Worm (Caenorhabditis elegans) whole organism, L4 larva: Measurements from ENCODE around the gene Y97E10AR.6.
A peak's percentile ranks its signal among the peaks of the same experiment; 100 is the strongest.

ENCODE experiments used
- D1046.2 ChIP-seq: fragments of 200-800 bp; sonication (Bioruptor generic); IDR thresholded peaks from 2 replicates; pipeline ENCODE4 v1.3.6; 2022; ENCODE audit warnings: missing genetic modification characterization, missing compliant biosample characterization
- F44E2.7 ChIP-seq: fragments of 200-800 bp; sonication (Bioruptor generic); IDR thresholded peaks from 2 replicates; pipeline ENCODE4 v2.1.2; 2022; ENCODE audit warnings: missing genetic modification characterization, missing compliant biosample characterization
- T26A8.4 ChIP-seq: fragments of 200-800 bp; sonication (Bioruptor generic); IDR thresholded peaks from 2 replicates; pipeline ENCODE4 v1.3.6; 2022; ENCODE audit warnings: missing genetic modification characterization, missing compliant biosample characterization
- Y75B8A.6 ChIP-seq: fragments of 200-800 bp; sonication (Bioruptor generic); IDR thresholded peaks from 2 replicates; pipeline ENCODE4 v1.3.6; 2022; ENCODE audit warnings: missing genetic modification reagents, missing genetic modification characterization, missing compliant biosample characterization
- ZK546.5 ChIP-seq, 2 experiments: sonication (generic microtip); optimal IDR thresholded peaks; 2 replicates each; lab custom pipeline; 2017; ENCODE audit warnings: missing biosample characterization in 2 of 2, missing genetic modification characterization in 2 of 2
- aha-1 ChIP-seq: fragments of 150-350 bp; peaks from one replicate; lab custom pipeline; 2014; ENCODE audit warnings: missing biosample characterization, missing genetic modification characterization
- aly-2 ChIP-seq: sonication (generic microtip); optimal IDR thresholded peaks from 2 replicates; lab custom pipeline; 2018; ENCODE audit warnings: missing biosample characterization, missing genetic modification characterization
- arid-1 ChIP-seq: fragments of 200-800 bp; sonication (Bioruptor generic); conservative IDR thresholded peaks from 2 replicates; pipeline ENCODE4 v1.3.6; 2022; ENCODE audit warnings: missing genetic modification reagents, missing genetic modification characterization, missing compliant biosample characterization
- attf-4 ChIP-seq: sonication (generic microtip); optimal IDR thresholded peaks from 3 replicates; lab custom pipeline; 2017; ENCODE audit warnings: missing biosample characterization, missing genetic modification characterization
- ceh-20 ChIP-seq: fragments of 200-800 bp; sonication (Bioruptor generic); IDR thresholded peaks from 2 replicates; pipeline ENCODE4 v1.3.6; 2022; ENCODE audit warnings: missing genetic modification reagents, missing genetic modification characterization, missing compliant biosample characterization
- ceh-82 ChIP-seq: sonication (generic microtip); optimal IDR thresholded peaks from 2 replicates; lab custom pipeline; 2017; ENCODE audit warnings: missing biosample characterization, missing genetic modification characterization
- ces-1 ChIP-seq: fragments of 150-350 bp; sonication (generic microtip); optimal IDR thresholded peaks from 4 replicates; lab custom pipeline; 2014; ENCODE audit warnings: missing biosample characterization, missing genetic modification reagents, missing genetic modification characterization
- cey-2 ChIP-seq: sonication (generic microtip); optimal IDR thresholded peaks from 3 replicates; lab custom pipeline; 2017; ENCODE audit warnings: missing genetic modification characterization, mild to moderate bottlenecking, missing compliant biosample characterization, antibody characterized with exemption, borderline replicate concordance; ENCODE audit not compliant: insufficient read depth
- ctbp-1 ChIP-seq: fragments of 200-800 bp; sonication (Bioruptor generic); IDR thresholded peaks from 2 replicates; pipeline ENCODE4 v1.3.6; 2022; ENCODE audit warnings: missing genetic modification reagents, missing genetic modification characterization, missing compliant biosample characterization
- daf-8 ChIP-seq: fragments of 200-800 bp; sonication (Bioruptor generic); IDR thresholded peaks from 2 replicates; pipeline ENCODE4 v1.3.6; 2022; ENCODE audit warnings: missing genetic modification characterization, missing compliant biosample characterization
- dmd-6 ChIP-seq: fragments of 200-800 bp; sonication (Bioruptor generic); IDR thresholded peaks from 2 replicates; pipeline ENCODE4 v1.3.6; 2022; ENCODE audit warnings: missing genetic modification reagents, missing genetic modification characterization, missing compliant biosample characterization
- dmd-8 ChIP-seq: fragments of 200-800 bp; sonication (Bioruptor generic); IDR thresholded peaks from 2 replicates; pipeline ENCODE4 v1.3.6; 2022; ENCODE audit warnings: missing genetic modification characterization, missing compliant biosample characterization
- dpl-1 ChIP-seq: fragments of 150-350 bp; optimal IDR thresholded peaks from 2 replicates; lab custom pipeline; 2014; ENCODE audit warnings: missing biosample characterization, missing genetic modification reagents, missing genetic modification characterization
- dve-1 ChIP-seq: sonication (generic microtip); optimal IDR thresholded peaks from 2 replicates; lab custom pipeline; 2017; ENCODE audit warnings: antibody characterized with exemption, mild to moderate bottlenecking, missing genetic modification characterization, missing compliant biosample characterization; ENCODE audit not compliant: insufficient read depth
- fkh-10 ChIP-seq: fragments of 150-350 bp; optimal IDR thresholded peaks from 2 replicates; lab custom pipeline; 2014; ENCODE audit warnings: missing biosample characterization, missing genetic modification reagents, missing genetic modification characterization
- fos-1 ChIP-seq: fragments of 150-350 bp; optimal IDR thresholded peaks from 2 replicates; lab custom pipeline; 2014; ENCODE audit warnings: missing biosample characterization, missing genetic modification characterization
- gei-8 ChIP-seq: fragments of 200-800 bp; sonication (Bioruptor generic); optimal IDR thresholded peaks from 2 replicates; lab custom pipeline; 2018; ENCODE audit warnings: mild to moderate bottlenecking, missing genetic modification characterization, missing compliant biosample characterization
- lin-13 ChIP-seq: fragments of 150-350 bp; optimal IDR thresholded peaks from 2 replicates; lab custom pipeline; 2014; ENCODE audit warnings: missing biosample characterization, missing genetic modification reagents, missing genetic modification characterization
- lir-3 ChIP-seq: sonication (generic microtip); optimal IDR thresholded peaks from 2 replicates; lab custom pipeline; 2016; ENCODE audit warnings: mild to moderate bottlenecking, missing genetic modification characterization, missing compliant biosample characterization
- lsy-2 ChIP-seq, 2 experiments: fragments of 150-350 bp in 1 of 2; sonication (generic microtip) in 1 of 2; optimal IDR thresholded peaks; 2 replicates each; lab custom pipeline; 2014 to 2017; ENCODE audit warnings: missing biosample characterization in 2 of 2, missing genetic modification characterization in 2 of 2
- madf-5 ChIP-seq, 2 experiments: fragments of 200-800 bp; sonication (Bioruptor generic); IDR thresholded peaks; 2 replicates each; pipeline ENCODE4 v1.3.6; 2022; ENCODE audit warnings: missing compliant biosample characterization in 2 of 2, missing genetic modification characterization in 2 of 2
- madf-9 ChIP-seq: fragments of 200-800 bp; sonication (Bioruptor generic); conservative IDR thresholded peaks from 2 replicates; pipeline ENCODE4 v1.3.6; 2022; ENCODE audit warnings: missing genetic modification reagents, missing genetic modification characterization, missing compliant biosample characterization
- mdt-29 ChIP-seq: fragments of 200-800 bp; sonication (Bioruptor generic); IDR thresholded peaks from 2 replicates; pipeline ENCODE4 v1.3.6; 2022; ENCODE audit warnings: missing genetic modification reagents, missing genetic modification characterization, missing compliant biosample characterization
- mep-1 ChIP-seq: fragments of 150-350 bp; sonication (generic microtip); optimal IDR thresholded peaks from 3 replicates; lab custom pipeline; 2014; ENCODE audit warnings: missing biosample characterization, missing genetic modification characterization
- mes-2 ChIP-seq: sonication (generic microtip); optimal IDR thresholded peaks from 2 replicates; lab custom pipeline; 2016; ENCODE audit warnings: missing genotype, mild to moderate bottlenecking, missing genetic modification characterization, missing compliant biosample characterization; ENCODE audit not compliant: poor library complexity, severe bottlenecking
- mxl-2 ChIP-seq: fragments of 200-800 bp; sonication (Bioruptor generic); conservative IDR thresholded peaks from 2 replicates; pipeline ENCODE4 v1.3.6; 2022; ENCODE audit warnings: missing genetic modification reagents, missing genetic modification characterization, missing compliant biosample characterization
- mxl-3 ChIP-seq: fragments of 200-800 bp; sonication (Bioruptor generic); optimal IDR thresholded peaks from 2 replicates; lab custom pipeline; 2018; ENCODE audit warnings: mild to moderate bottlenecking, missing genetic modification characterization, missing compliant biosample characterization
- nhr-10 ChIP-seq: fragments of 150-350 bp; optimal IDR thresholded peaks from 2 replicates; lab custom pipeline; 2014; ENCODE audit warnings: missing biosample characterization, missing genetic modification characterization
- nhr-11 ChIP-seq: fragments of 150-350 bp; optimal IDR thresholded peaks from 2 replicates; lab custom pipeline; 2014; ENCODE audit warnings: missing biosample characterization, missing genetic modification characterization
- nhr-41 ChIP-seq: fragments of 200-800 bp; sonication (Bioruptor generic); IDR thresholded peaks from 2 replicates; pipeline ENCODE4 v1.3.6; 2022; ENCODE audit warnings: missing genetic modification reagents, missing genetic modification characterization, missing compliant biosample characterization
- nhr-42 ChIP-seq: fragments of 200-800 bp; sonication (Bioruptor generic); IDR thresholded peaks from 2 replicates; pipeline ENCODE4 v1.3.6; 2022; ENCODE audit warnings: missing genetic modification characterization, missing compliant biosample characterization
- nhr-48 ChIP-seq: sonication (generic microtip); optimal IDR thresholded peaks from 2 replicates; lab custom pipeline; 2016; ENCODE audit warnings: mild to moderate bottlenecking, missing genetic modification characterization, missing compliant biosample characterization
- nhr-77 ChIP-seq: fragments of 150-350 bp; optimal IDR thresholded peaks from 2 replicates; lab custom pipeline; 2014; ENCODE audit warnings: missing biosample characterization, missing genetic modification characterization
- pha-4 ChIP-seq, 2 experiments: fragments of 150-350 bp in 1 of 2; fragments of 200-800 bp in 1 of 2; sonication (Bioruptor generic) in 1 of 2; IDR thresholded peaks in 1 of 2; optimal IDR thresholded peaks in 1 of 2; 2 replicates each; pipeline versions ENCODE4 v1.3.6 to Lab custom; 2014 to 2022; ENCODE audit warnings: missing genetic modification characterization in 2 of 2, missing genetic modification reagents in 2 of 2, missing biosample characterization in 1 of 2, missing compliant biosample characterization in 1 of 2
- php-3 ChIP-seq: fragments of 200-800 bp; sonication (Bioruptor generic); IDR thresholded peaks from 2 replicates; pipeline ENCODE4 v1.3.6; 2022; ENCODE audit warnings: missing genetic modification reagents, missing genetic modification characterization, missing compliant biosample characterization
- pqm-1 ChIP-seq: sonication (generic microtip); optimal IDR thresholded peaks from 2 replicates; lab custom pipeline; 2017; ENCODE audit warnings: missing biosample characterization, missing genetic modification characterization
- rbr-2 ChIP-seq: sonication (generic microtip); optimal IDR thresholded peaks from 2 replicates; lab custom pipeline; 2016; ENCODE audit warnings: missing genotype, missing genetic modification characterization, missing compliant biosample characterization
- set-16 ChIP-seq: fragments of 200-800 bp; sonication (Bioruptor generic); IDR thresholded peaks from 2 replicates; pipeline ENCODE4 v1.3.6; 2022; ENCODE audit warnings: missing genetic modification reagents, missing genetic modification characterization, missing compliant biosample characterization
- tra-1 ChIP-seq: fragments of 200-800 bp; sonication (Bioruptor generic); IDR thresholded peaks from 2 replicates; pipeline ENCODE4 v1.3.6; 2022; ENCODE audit warnings: missing genetic modification reagents, missing genetic modification characterization, missing compliant biosample characterization
- unc-39 ChIP-seq: sonication (generic microtip); optimal IDR thresholded peaks from 2 replicates; lab custom pipeline; 2017; ENCODE audit warnings: missing biosample characterization, missing genetic modification characterization
- unc-62 ChIP-seq, 3 experiments: fragments of 150-350 bp in 1 of 3; sonication (generic microtip); optimal IDR thresholded peaks in 2 of 3; peaks in 1 of 3; 1 replicate in 1 of 3; 2 replicates in 2 of 3; lab custom pipeline; 2014 to 2017; ENCODE audit warnings: missing biosample characterization in 3 of 3, missing genetic modification characterization in 3 of 3, missing genetic modification reagents in 3 of 3, missing genotype in 1 of 3
- vab-7 ChIP-seq: fragments of 200-800 bp; sonication (Bioruptor generic); IDR thresholded peaks from 2 replicates; pipeline ENCODE4 v1.3.6; 2022; ENCODE audit warnings: missing genetic modification reagents, missing genetic modification characterization, missing compliant biosample characterization
- zag-1 ChIP-seq: fragments of 150-350 bp; optimal IDR thresholded peaks from 2 replicates; lab custom pipeline; 2014; ENCODE audit warnings: missing biosample characterization, missing genetic modification characterization
- zip-11 ChIP-seq: fragments of 200-800 bp; sonication (Bioruptor generic); IDR thresholded peaks from 2 replicates; pipeline ENCODE4 v1.3.6; 2022; ENCODE audit warnings: missing genetic modification characterization, missing compliant biosample characterization
- ztf-11 ChIP-seq: fragments of 150-350 bp; optimal IDR thresholded peaks from 2 replicates; lab custom pipeline; 2014; ENCODE audit warnings: missing biosample characterization, missing genetic modification characterization

Y97E10AR.6 gene

ce11 chrV:8000929-8001513, 12.7 kb downstream of the Y97E10AR.6 start, which contains the start of gene Y97E10AR.1 (continued):
- TF ChIP-seq zip-11 (GFP tag; lab: Robert Waterston, UW) = no peak
- peak; percentile 58 for TF ChIP-seq nhr-11
- no peak for TF ChIP-seq ztf-11 (tag; lab: Kevin White, UChicago)
- peak; percentile 56; the same call in 1 of the 2 replicates for TF ChIP-seq pha-4 (GFP tag; IDR thresholded peaks at IDR 0.05; lab: Robert Waterston, UW)
- peak; percentile 39 for TF ChIP-seq pha-4 (tag; optimal IDR thresholded peaks at IDR 0.05; lab: Kevin White, UChicago)
- TF ChIP-seq madf-9 (GFP tag; lab: Robert Waterston, UW) = peak; percentile 40; the same call in 1 of the 2 replicates
- TF ChIP-seq unc-39 (tag; lab: Kevin White, UChicago) = no peak
- no peak for TF ChIP-seq nhr-42 (GFP tag; lab: Robert Waterston, UW)
- TF ChIP-seq ctbp-1 (GFP tag; lab: Robert Waterston, UW) = peak; percentile 83
- TF ChIP-seq fkh-10 = peak; percentile 39
- TF ChIP-seq nhr-41 (GFP tag; lab: Robert Waterston, UW) = peak; percentile 9; the same call in 1 of the 2 replicates
- TF ChIP-seq mdt-29 (GFP tag; lab: Robert Waterston, UW) = no peak
- no peak for TF ChIP-seq vab-7
- no peak for TF ChIP-seq ceh-20 (GFP tag; lab: Robert Waterston, UW)
- peak; percentile 86 for TF ChIP-seq nhr-48 (tag; lab: Kevin White, UChicago)
- TF ChIP-seq zag-1 (tag; lab: Kevin White, UChicago) = no peak
- no peak for TF ChIP-seq ZK546.5 (tag; optimal IDR thresholded peaks at IDR 0.05; lab: Kevin White, UChicago)
- no peak for TF ChIP-seq rbr-2 (tag; lab: Kevin White, UChicago)
- TF ChIP-seq nhr-77 (tag; lab: Kevin White, UChicago) = peak; percentile 76
- TF ChIP-seq D1046.2 (GFP tag; lab: Robert Waterston, UW) = no peak
- peak; percentile 86 for TF ChIP-seq gei-8 (GFP tag; lab: Kevin White, UChicago)
- no peak for TF ChIP-seq fos-1 (tag; lab: Kevin White, UChicago)
- no peak for TF ChIP-seq ces-1 (GFP tag; lab: Kevin White, UChicago)
- TF ChIP-seq Y75B8A.6 (GFP tag; lab: Robert Waterston, UW) = no peak
- TF ChIP-seq aha-1 (tag; lab: Kevin White, UChicago) = peak; percentile 99
- peak; percentile 73 for TF ChIP-seq dve-1
- no peak for TF ChIP-seq cey-2
- TF ChIP-seq unc-62 (GFP tag; optimal IDR thresholded peaks at IDR 0.05 in 1 of 2; lab: Kevin White, UChicago) = peak in 1 of 2 experiments; percentile 99
- TF ChIP-seq unc-62 (tag; optimal IDR thresholded peaks at IDR 0.05; lab: Kevin White, UChicago) = peak; percentile 37
- peak; percentile 84 for TF ChIP-seq mep-1
- no peak for TF ChIP-seq F44E2.7 (GFP tag; lab: Robert Waterston, UW)
- TF ChIP-seq mes-2 (tag; lab: Kevin White, UChicago) = peak; percentile 42
- TF ChIP-seq attf-4 (tag; lab: Kevin White, UChicago) = no peak
- TF ChIP-seq php-3 (GFP tag; lab: Robert Waterston, UW) = no peak
- 0 out of 2 replicates have a peak, but pooled peaks have one; percentile 42 for TF ChIP-seq mxl-2
- no peak for TF ChIP-seq arid-1 (GFP tag; lab: Robert Waterston, UW)
- TF ChIP-seq aly-2 = no peak
- TF ChIP-seq dmd-8 = no peak
- peak; percentile 63 for TF ChIP-seq pqm-1 (tag; lab: Kevin White, UChicago)
- no peak for TF ChIP-seq nhr-10 (tag; lab: Kevin White, UChicago)
- TF ChIP-seq madf-5 (GFP tag; IDR thresholded peaks at IDR 0.05; lab: Robert Waterston, UW) = no peak
- TF ChIP-seq mxl-3 (GFP tag; lab: Kevin White, UChicago) = peak; percentile 75
- TF ChIP-seq dpl-1 (GFP tag; lab: Kevin White, UChicago) = peak; percentile 39
- peak; percentile 94 for TF ChIP-seq dmd-6 (GFP tag; lab: Robert Waterston, UW)
- TF ChIP-seq T26A8.4 (GFP tag; lab: Robert Waterston, UW) = 0 out of 2 replicates have a peak, but pooled peaks have one; percentile 39
- TF ChIP-seq daf-8 (GFP tag; lab: Robert Waterston, UW) = no peak
- no peak for TF ChIP-seq ceh-82 (tag; lab: Kevin White, UChicago)
- TF ChIP-seq lin-13 (GFP tag; lab: Kevin White, UChicago) = no peak
- no peak for TF ChIP-seq lir-3
- TF ChIP-seq lsy-2 (tag; optimal IDR thresholded peaks at IDR 0.05; lab: Kevin White, UChicago) = peak; percentile 29 to 79
- no peak for TF ChIP-seq set-16 (GFP tag; lab: Robert Waterston, UW)
- TF ChIP-seq tra-1 (GFP tag; lab: Robert Waterston, UW) = 0 out of 2 replicates have a peak, but pooled peaks have one; percentile 28
